Fruit fly (Drosophila melanogaster) whole organism, wandering third instar larva: ENCODE data around the gene Cyp9f2.

Experiments
- CG32264 ChIP-seq: fragments of 200-800 bp; sonication (Bioruptor generic); optimal IDR thresholded peaks from 2 replicates; lab custom pipeline; 2016; ENCODE audit warnings: missing biosample characterization, missing genetic modification characterization
- Dif ChIP-seq: fragments of 200-275, 200-300 bp; sonication (Bioruptor generic); optimal IDR thresholded peaks from 2 replicates; lab custom pipeline; 2018; ENCODE audit warnings: missing biosample characterization, missing genetic modification characterization; ENCODE audit not compliant: partially characterized antibody
- GATAd ChIP-seq: sonication (Bioruptor generic); optimal IDR thresholded peaks from 2 replicates; lab custom pipeline; 2016; ENCODE audit warnings: missing biosample characterization, missing genetic modification characterization
- Hnf4 ChIP-seq: fragments of 200-800 bp; sonication (Bioruptor generic); optimal IDR thresholded peaks from 2 replicates; lab custom pipeline; 2016; ENCODE audit warnings: missing biosample characterization, mild to moderate bottlenecking, missing genetic modification characterization
- Hr78 ChIP-seq: fragments of >200 bp; optimal IDR thresholded peaks from 2 replicates; lab custom pipeline; 2017; ENCODE audit warnings: missing biosample characterization, missing genetic modification characterization
- Mio ChIP-seq: sonication (Bioruptor generic); optimal IDR thresholded peaks from 2 replicates; lab custom pipeline; 2016; ENCODE audit warnings: missing biosample characterization, missing genetic modification characterization
- Rel ChIP-seq, 2 experiments: fragments of 200-800 bp; sonication (Bioruptor generic) in 1 of 2; optimal IDR thresholded peaks; 2 replicates in 1 of 2; 3 replicates in 1 of 2; lab custom pipeline; 2016 to 2019; ENCODE audit warnings: mild to moderate bottlenecking in 2 of 2, missing biosample characterization in 2 of 2, missing genetic modification characterization in 2 of 2, moderate library complexity in 1 of 2
- ey ChIP-seq: fragments of 200-800 bp; sonication (Bioruptor generic); optimal IDR thresholded peaks from 2 replicates; lab custom pipeline; 2016; ENCODE audit warnings: missing biosample characterization, missing genetic modification characterization
- foxo ChIP-seq, 2 experiments: fragments of 200-800 bp; sonication (Bioruptor generic); optimal IDR thresholded peaks; 2 replicates in 1 of 2; 3 replicates in 1 of 2; lab custom pipeline; 2016 to 2017; ENCODE audit warnings: missing biosample characterization in 2 of 2, missing genetic modification characterization in 2 of 2
- h ChIP-seq: fragments of 200-800 bp; sonication (Bioruptor generic); optimal IDR thresholded peaks from 3 replicates; lab custom pipeline; 2016; ENCODE audit warnings: missing biosample characterization, mild to moderate bottlenecking, missing genetic modification characterization
- pan ChIP-seq: fragments of >200 bp; optimal IDR thresholded peaks from 2 replicates; lab custom pipeline; 2017
- rgr ChIP-seq: fragments of 200-800 bp; sonication (Bioruptor generic); optimal IDR thresholded peaks from 3 replicates; lab custom pipeline; 2016; ENCODE audit warnings: missing biosample characterization, mild to moderate bottlenecking, missing genetic modification characterization
- woc ChIP-seq: sonication (Bioruptor generic); optimal IDR thresholded peaks from 2 replicates; lab custom pipeline; 2016; ENCODE audit warnings: missing biosample characterization, mild to moderate bottlenecking, missing genetic modification characterization

DNA sequence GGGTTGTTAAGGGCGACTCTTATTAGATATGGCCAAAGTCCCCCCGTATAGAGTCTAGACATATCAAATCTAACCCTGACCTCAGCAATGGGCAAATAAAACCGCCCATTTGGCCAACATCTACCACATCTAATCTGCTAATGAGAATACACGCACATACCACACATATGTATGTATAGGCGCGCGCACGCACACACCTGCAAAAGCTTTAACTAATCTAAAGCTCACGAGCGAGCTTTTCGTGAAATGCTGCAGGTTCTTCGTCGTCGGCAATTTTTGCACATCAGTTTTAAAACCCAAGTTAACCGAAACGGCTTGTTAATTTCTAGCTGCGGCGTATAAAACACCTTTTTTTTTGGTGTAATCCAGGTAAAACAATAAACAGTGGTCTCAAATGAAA lies 37.9 kb upstream of the Cyp9f2 start:
- TF ChIP-seq pan (lab: Kevin White, UChicago) = no peak
- TF ChIP-seq CG32264 (GFP tag; lab: Kevin White, UChicago) = no peak
- no peak for TF ChIP-seq Hnf4 (GFP tag; lab: Kevin White, UChicago)
- no peak for TF ChIP-seq h (GFP tag; lab: Kevin White, UChicago)
- TF ChIP-seq ey = no peak
- no peak for TF ChIP-seq GATAd (GFP tag; lab: Kevin White, UChicago)
- TF ChIP-seq rgr (GFP tag; lab: Kevin White, UChicago) = no peak
- no peak for TF ChIP-seq Hr78
- TF ChIP-seq woc = no peak
- TF ChIP-seq Rel (GFP tag; optimal IDR thresholded peaks at IDR 0.05; lab: Kevin White, UChicago) = no peak
- peak; percentile 12 for TF ChIP-seq Rel (tag; optimal IDR thresholded peaks at IDR 0.05; lab: Kevin White, UChicago)
- no peak for TF ChIP-seq Mio
- TF ChIP-seq foxo (GFP tag; optimal IDR thresholded peaks at IDR 0.05; lab: Kevin White, UChicago) = no peak
- no peak for TF ChIP-seq Dif (GFP tag; lab: Kevin White, UChicago)
